Worm (Caenorhabditis elegans) whole organism, L1 larva: ENCODE measurements around the gene rpl-26.

Source experiments
- C16A3.4 ChIP-seq: fragments of 150-350 bp; optimal IDR thresholded peaks from 2 replicates; lab custom pipeline; 2014; ENCODE audit warnings: missing biosample characterization, missing genetic modification characterization
- F16B12.6 ChIP-seq: fragments of 150-350 bp; optimal IDR thresholded peaks from 2 replicates; lab custom pipeline; 2014; ENCODE audit warnings: missing biosample characterization, missing genetic modification characterization
- aha-1 ChIP-seq: fragments of 150-350 bp; optimal IDR thresholded peaks from 2 replicates; lab custom pipeline; 2014; ENCODE audit warnings: missing biosample characterization, missing genetic modification characterization
- blmp-1 ChIP-seq: fragments of 150-350 bp; optimal IDR thresholded peaks from 2 replicates; lab custom pipeline; 2014; ENCODE audit warnings: missing biosample characterization, missing genetic modification characterization
- ceh-8 ChIP-seq: fragments of 200-800 bp; sonication (Bioruptor generic); optimal IDR thresholded peaks from 2 replicates; lab custom pipeline; 2018; ENCODE audit warnings: mild to moderate bottlenecking, missing genetic modification characterization, moderate library complexity, missing compliant biosample characterization
- ceh-82 ChIP-seq, 3 experiments: fragments of 150-350 bp in 1 of 3; sonication (generic microtip) in 2 of 3; optimal IDR thresholded peaks; 2 replicates each; lab custom pipeline; 2014 to 2017; ENCODE audit warnings: missing biosample characterization in 3 of 3, missing genetic modification characterization in 3 of 3
- ceh-90 ChIP-seq: sonication (generic microtip); optimal IDR thresholded peaks from 2 replicates; lab custom pipeline; 2016; ENCODE audit warnings: missing genetic modification characterization, missing compliant biosample characterization
- ces-1 ChIP-seq: fragments of 150-350 bp; optimal IDR thresholded peaks from 2 replicates; lab custom pipeline; 2014; ENCODE audit warnings: missing biosample characterization, missing genetic modification reagents, missing genetic modification characterization
- dsc-1 ChIP-seq: sonication (generic microtip); optimal IDR thresholded peaks from 2 replicates; lab custom pipeline; 2016; ENCODE audit warnings: mild to moderate bottlenecking, missing genetic modification characterization, missing compliant biosample characterization
- efl-1 ChIP-seq, 4 experiments: fragments of 150-350 bp; optimal IDR thresholded peaks in 3 of 4; peaks in 1 of 4; 1 replicate in 1 of 4; 2 replicates in 3 of 4; lab custom pipeline; 2014; ENCODE audit warnings: missing biosample characterization in 2 of 4, missing genetic modification characterization in 2 of 4, missing genetic modification reagents in 2 of 4
- elt-2 ChIP-seq: sonication (generic microtip); optimal IDR thresholded peaks from 2 replicates; lab custom pipeline; 2016; ENCODE audit warnings: missing genetic modification characterization, mild to moderate bottlenecking, inconsistent platforms, missing compliant biosample characterization, missing genetic modification reagents
- elt-3 ChIP-seq, 6 experiments: fragments of 150-350 bp in 1 of 6; sonication (generic microtip); optimal IDR thresholded peaks; 2 replicates each; lab custom pipeline; 2017 to 2018; ENCODE audit warnings: missing biosample characterization in 6 of 6, missing genetic modification characterization in 6 of 6, inconsistent platforms in 1 of 6
- fkh-10 ChIP-seq: sonication (generic microtip); optimal IDR thresholded peaks from 2 replicates; lab custom pipeline; 2017; ENCODE audit warnings: missing biosample characterization, missing genetic modification reagents, missing genetic modification characterization
- fos-1 ChIP-seq: fragments of 150-350 bp; optimal IDR thresholded peaks from 2 replicates; lab custom pipeline; 2014; ENCODE audit warnings: missing biosample characterization, missing genetic modification characterization
- hlh-4 ChIP-seq: sonication (generic microtip); optimal IDR thresholded peaks from 2 replicates; lab custom pipeline; 2016; ENCODE audit warnings: mild to moderate bottlenecking, missing genetic modification characterization, missing compliant biosample characterization
- irx-1 ChIP-seq: sonication (generic microtip); optimal IDR thresholded peaks from 2 replicates; lab custom pipeline; 2016; ENCODE audit warnings: missing genetic modification characterization, missing compliant biosample characterization
- jun-1 ChIP-seq: fragments of 150-350 bp; optimal IDR thresholded peaks from 2 replicates; lab custom pipeline; 2014; ENCODE audit warnings: missing biosample characterization, missing genetic modification reagents, missing genetic modification characterization
- lin-13 ChIP-seq: fragments of 150-350 bp; optimal IDR thresholded peaks from 2 replicates; lab custom pipeline; 2014; ENCODE audit warnings: missing biosample characterization, missing genetic modification reagents, missing genetic modification characterization
- lin-14 ChIP-seq: fragments of 200-800 bp; sonication (Bioruptor generic); optimal IDR thresholded peaks from 2 replicates; lab custom pipeline; 2018; ENCODE audit warnings: mild to moderate bottlenecking, missing genetic modification characterization, moderate library complexity, missing compliant biosample characterization
- lin-15B ChIP-seq: fragments of 150-350 bp; sonication (generic microtip); optimal IDR thresholded peaks from 3 replicates; lab custom pipeline; 2014; ENCODE audit warnings: missing biosample characterization, missing genetic modification characterization
- lin-35 ChIP-seq, 2 experiments: fragments of 150-350 bp; optimal IDR thresholded peaks; 2 replicates each; lab custom pipeline; 2014; ENCODE audit warnings: missing biosample characterization in 2 of 2, missing genetic modification characterization in 2 of 2, missing genetic modification reagents in 2 of 2
- mab-9 ChIP-seq: fragments of 200-800 bp; sonication (Bioruptor generic); IDR thresholded peaks from 2 replicates; pipeline ENCODE4 v1.3.6; 2022; ENCODE audit warnings: missing genetic modification reagents, missing genetic modification characterization, missing compliant biosample characterization
- mep-1 ChIP-seq: fragments of 150-350 bp; optimal IDR thresholded peaks from 2 replicates; lab custom pipeline; 2014; ENCODE audit warnings: missing biosample characterization, missing genetic modification characterization
- nhr-11 ChIP-seq: fragments of 150-350 bp; optimal IDR thresholded peaks from 2 replicates; lab custom pipeline; 2014; ENCODE audit warnings: missing biosample characterization, missing genetic modification characterization
- nhr-12 ChIP-seq: sonication (generic microtip); optimal IDR thresholded peaks from 2 replicates; lab custom pipeline; 2017; ENCODE audit warnings: missing biosample characterization, missing genetic modification characterization
- nhr-20 ChIP-seq: sonication (generic microtip); optimal IDR thresholded peaks from 2 replicates; lab custom pipeline; 2016; ENCODE audit warnings: mild to moderate bottlenecking, missing genetic modification characterization, missing compliant biosample characterization
- nhr-237 ChIP-seq: fragments of 150-350 bp; optimal IDR thresholded peaks from 2 replicates; lab custom pipeline; 2014; ENCODE audit warnings: missing biosample characterization, missing genetic modification characterization
- nhr-77 ChIP-seq: fragments of 150-350 bp; optimal IDR thresholded peaks from 2 replicates; lab custom pipeline; 2014; ENCODE audit warnings: missing biosample characterization, missing genetic modification characterization
- nhr-84 ChIP-seq: sonication (generic microtip); optimal IDR thresholded peaks from 2 replicates; lab custom pipeline; 2017; ENCODE audit warnings: missing biosample characterization, missing genetic modification characterization
- nhr-85 ChIP-seq: sonication (generic microtip); peaks from one replicate; lab custom pipeline; 2016; ENCODE audit warnings: missing genetic modification characterization, inconsistent platforms, missing compliant biosample characterization
- nhr-90 ChIP-seq: sonication (generic microtip); optimal IDR thresholded peaks from 2 replicates; lab custom pipeline; 2016; ENCODE audit warnings: mild to moderate bottlenecking, missing genetic modification characterization, missing compliant biosample characterization; ENCODE audit not compliant: poor library complexity
- snpc-4 ChIP-seq: fragments of 150-350 bp; optimal IDR thresholded peaks from 2 replicates; lab custom pipeline; 2014; ENCODE audit warnings: missing biosample characterization, missing genetic modification characterization
- snu-23 ChIP-seq: sonication (generic microtip); optimal IDR thresholded peaks from 2 replicates; lab custom pipeline; 2016; ENCODE audit warnings: missing genetic modification characterization, missing compliant biosample characterization
- sox-4 ChIP-seq: sonication (generic microtip); optimal IDR thresholded peaks from 2 replicates; lab custom pipeline; 2016; ENCODE audit warnings: missing genetic modification characterization, missing compliant biosample characterization
- sup-37 ChIP-seq: fragments of 200-800 bp; sonication (Bioruptor generic); optimal IDR thresholded peaks from 2 replicates; lab custom pipeline; 2018; ENCODE audit warnings: mild to moderate bottlenecking, missing genetic modification characterization, missing compliant biosample characterization
- swsn-7 ChIP-seq: sonication (generic microtip); optimal IDR thresholded peaks from 2 replicates; lab custom pipeline; 2016; ENCODE audit warnings: missing genetic modification characterization, missing compliant biosample characterization
- tbx-2 ChIP-seq: sonication (generic microtip); optimal IDR thresholded peaks from 2 replicates; lab custom pipeline; 2016; ENCODE audit warnings: missing genetic modification characterization, missing compliant biosample characterization
- unc-62 ChIP-seq: fragments of 150-350 bp; optimal IDR thresholded peaks from 2 replicates; lab custom pipeline; 2014; ENCODE audit warnings: missing biosample characterization, missing genetic modification reagents, missing genetic modification characterization
- unc-98 ChIP-seq: fragments of 200-800 bp; sonication (Bioruptor generic); IDR thresholded peaks from 2 replicates; pipeline ENCODE4 v1.3.6; 2022; ENCODE audit warnings: missing genetic modification characterization, missing compliant biosample characterization
- zag-1 ChIP-seq: fragments of 150-350 bp; optimal IDR thresholded peaks from 2 replicates; lab custom pipeline; 2014; ENCODE audit warnings: missing biosample characterization, missing genetic modification characterization
- ztf-4 ChIP-seq: fragments of 150-350 bp; optimal IDR thresholded peaks from 2 replicates; lab custom pipeline; 2014; ENCODE audit warnings: missing biosample characterization, missing genetic modification characterization

The rpl-26 gene

DNA sequence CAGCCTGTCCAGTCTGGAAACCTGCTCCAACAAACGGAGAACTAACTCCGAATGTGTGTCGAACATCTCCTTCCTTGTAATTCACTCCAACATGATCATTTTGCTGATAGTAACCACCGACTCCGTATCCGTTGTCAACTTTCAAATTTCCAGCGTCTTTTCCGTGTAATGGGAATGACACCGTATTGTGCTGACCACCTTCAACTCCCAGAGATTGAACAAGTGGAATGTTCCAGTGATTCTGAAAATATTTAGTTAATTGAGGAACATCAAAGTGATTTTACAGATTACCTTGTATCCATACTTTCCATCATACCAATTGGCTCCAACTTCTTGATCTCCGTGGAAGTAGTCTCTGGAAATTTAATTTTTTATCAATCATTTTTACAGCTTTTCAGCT is 25.3 kb downstream of the rpl-26 start:
- TF ChIP-seq swsn-7 (tag; lab: Kevin White, UChicago): no peak
- no peak for TF ChIP-seq lin-13 (GFP tag; lab: Kevin White, UChicago)
- no peak for TF ChIP-seq nhr-237 (tag; lab: Kevin White, UChicago)
- no peak for TF ChIP-seq mep-1 (tag; lab: Kevin White, UChicago)
- TF ChIP-seq aha-1: no peak
- TF ChIP-seq nhr-90 (tag; lab: Kevin White, UChicago): no peak
- no peak for TF ChIP-seq nhr-84 (tag; lab: Kevin White, UChicago)
- no peak for TF ChIP-seq snpc-4 (tag; lab: Kevin White, UChicago)
- TF ChIP-seq ceh-90: no peak
- no peak for TF ChIP-seq lin-14 (GFP tag; lab: Kevin White, UChicago)
- no peak for TF ChIP-seq unc-62
- no peak for TF ChIP-seq ceh-82 (tag; optimal IDR thresholded peaks at IDR 0.05; lab: Kevin White, UChicago)
- TF ChIP-seq, all 84 proteins: peak for 0

DNA sequence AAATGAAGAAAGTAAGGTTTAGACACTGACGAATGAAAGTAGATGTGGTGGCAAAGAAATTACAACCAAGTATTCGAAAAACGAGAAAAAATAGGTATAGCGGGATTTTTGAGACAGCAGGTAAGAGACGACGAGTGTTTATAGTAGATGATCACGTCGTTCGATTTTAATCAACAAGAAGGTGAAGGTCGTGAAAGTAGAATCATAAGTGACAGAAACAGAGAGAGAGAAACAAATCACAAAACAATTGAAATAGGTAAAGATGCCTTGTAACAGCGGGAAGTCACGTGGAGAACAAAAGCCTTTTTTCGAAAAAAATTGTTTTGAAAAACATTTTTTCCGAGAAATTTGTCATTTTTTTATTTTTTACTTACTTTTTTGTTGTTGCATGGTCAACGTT is 27.5 kb downstream of the rpl-26 start, which contains the start of gene T22C8.6:
T22C8.6 (minus strand) TSS at position 194 of the 400 bp plus-strand sequence.
- TF ChIP-seq elt-3 (tag; optimal IDR thresholded peaks at IDR 0.05; lab: Kevin White, UChicago): peak in 1 of 6 experiments; percentile 25
- no peak for TF ChIP-seq nhr-11 (tag; lab: Kevin White, UChicago)
- TF ChIP-seq C16A3.4 (tag; lab: Kevin White, UChicago): no peak
- peak; percentile 75 for TF ChIP-seq nhr-85 (tag; lab: Kevin White, UChicago)
- no peak for TF ChIP-seq elt-2 (tag; lab: Kevin White, UChicago)
- TF ChIP-seq fkh-10 (GFP tag; lab: Kevin White, UChicago): no peak
- TF ChIP-seq sox-4 (tag; lab: Kevin White, UChicago): no peak
- TF ChIP-seq irx-1: no peak
- TF ChIP-seq ceh-8 (GFP tag; lab: Kevin White, UChicago): no peak
- no peak for TF ChIP-seq tbx-2 (tag; lab: Kevin White, UChicago)
- TF ChIP-seq ztf-4 (tag; lab: Kevin White, UChicago): no peak
- TF ChIP-seq ceh-82 (tag; optimal IDR thresholded peaks at IDR 0.05; lab: Kevin White, UChicago): no peak
- TF ChIP-seq swsn-7 (tag; lab: Kevin White, UChicago): no peak
- peak; percentile 47 for TF ChIP-seq nhr-20 (tag; lab: Kevin White, UChicago)
- no peak for TF ChIP-seq dsc-1 (tag; lab: Kevin White, UChicago)
- TF ChIP-seq unc-98 (GFP tag; lab: Robert Waterston, UW): no peak
- TF ChIP-seq sup-37: no peak
- no peak for TF ChIP-seq mep-1 (tag; lab: Kevin White, UChicago)
- no peak for TF ChIP-seq hlh-4
- no peak for TF ChIP-seq mab-9 (GFP tag; lab: Robert Waterston, UW)
- peak; percentile 78 for TF ChIP-seq blmp-1
- TF ChIP-seq lin-35 (GFP tag; optimal IDR thresholded peaks at IDR 0.05; lab: Kevin White, UChicago): peak in 1 of 2 experiments; percentile 3
- TF ChIP-seq lin-14 (GFP tag; lab: Kevin White, UChicago): peak; percentile 48
- TF ChIP-seq lin-15B (tag; lab: Kevin White, UChicago): no peak
- no peak for TF ChIP-seq F16B12.6 (tag; lab: Kevin White, UChicago)
- TF ChIP-seq efl-1 (optimal IDR thresholded peaks at IDR 0.05; lab: Kevin White, UChicago): no peak
- TF ChIP-seq efl-1 (GFP tag; optimal IDR thresholded peaks at IDR 0.05 in 1 of 2; lab: Kevin White, UChicago): no peak

DNA sequence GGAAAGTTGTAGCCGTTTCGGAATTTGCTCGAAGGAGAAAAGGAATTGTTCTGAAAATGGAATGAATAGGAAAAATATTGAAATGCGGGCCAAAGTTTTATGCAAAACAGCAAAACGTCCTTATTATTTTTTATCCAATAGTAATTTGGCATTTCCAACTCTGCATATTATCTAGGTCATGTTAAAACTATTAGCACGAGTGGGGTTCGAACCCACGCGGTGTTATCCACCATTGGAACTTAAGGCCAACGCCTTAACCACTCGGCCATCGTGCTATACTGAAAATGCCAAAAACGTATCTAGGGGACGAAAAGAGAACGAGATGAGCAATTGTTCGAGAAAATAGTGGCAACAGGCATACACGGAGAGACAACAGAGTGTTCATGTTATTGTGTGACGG is 29.2 kb downstream of the rpl-26 start:
- TF ChIP-seq ceh-8 (GFP tag; lab: Kevin White, UChicago): no peak
- TF ChIP-seq F16B12.6 (tag; lab: Kevin White, UChicago): no peak
- no peak for TF ChIP-seq jun-1 (tag; lab: Kevin White, UChicago)
- TF ChIP-seq nhr-77: no peak
- TF ChIP-seq fos-1 (tag; lab: Kevin White, UChicago): no peak
- no peak for TF ChIP-seq ceh-90
- TF ChIP-seq nhr-84 (tag; lab: Kevin White, UChicago): no peak
- no peak for TF ChIP-seq aha-1
- TF ChIP-seq nhr-90 (tag; lab: Kevin White, UChicago): no peak
- TF ChIP-seq ces-1 (GFP tag; lab: Kevin White, UChicago): no peak
- no peak for TF ChIP-seq zag-1 (tag; lab: Kevin White, UChicago)
- TF ChIP-seq snu-23 (GFP tag; lab: Kevin White, UChicago): no peak
- TF ChIP-seq nhr-12 (tag; lab: Kevin White, UChicago): no peak
